Worm (Caenorhabditis elegans) whole organism, L4/young adult: ENCODE data around the gene F58B4.5.

Experiments used
- W03F9.2 ChIP-seq: fragments of 150-350 bp; optimal IDR thresholded peaks from 2 replicates; lab custom pipeline; 2014; ENCODE audit warnings: missing biosample characterization, missing genetic modification characterization
- him-1 ChIP-seq: sonication (generic microtip); optimal IDR thresholded peaks from 2 replicates; lab custom pipeline; 2016; ENCODE audit warnings: missing genotype, missing genetic modification reagents, missing genetic modification characterization, missing compliant biosample characterization

DNA sequence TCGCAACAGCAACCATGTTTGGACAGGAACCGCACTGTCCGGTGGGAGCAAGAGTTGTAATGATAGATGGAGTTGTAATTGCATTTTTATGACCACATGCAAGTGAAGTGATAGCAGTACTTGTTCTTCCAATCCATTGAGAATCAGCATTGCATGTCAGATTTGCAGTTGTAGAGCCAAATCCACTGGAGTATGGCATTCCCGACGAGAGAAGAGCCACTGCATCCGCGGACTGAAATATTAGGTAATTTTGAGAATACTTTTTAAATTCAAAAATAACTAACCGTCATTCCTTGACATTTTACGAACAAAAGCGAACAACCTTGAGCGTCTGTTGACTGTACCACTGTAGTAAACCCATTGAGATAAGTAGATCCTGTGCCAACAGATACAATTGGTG lies 42.6 kb downstream of the F58B4.5 start:
- no peak for TF ChIP-seq W03F9.2 (tag; lab: Kevin White, UChicago)
- no peak for TF ChIP-seq him-1 (tag; lab: Kevin White, UChicago)
